Fruit fly (Drosophila melanogaster) Kc167 (cell line): Measurements from ENCODE around the gene CG7607.

ENCODE experiments used
- Myc ChIP-seq: fragments of >200 bp; optimal IDR thresholded peaks from 2 replicates; lab custom pipeline; 2017; ENCODE audit warnings: missing external identifiers
- Sin3A ChIP-seq: fragments of >200 bp; optimal IDR thresholded peaks from 2 replicates; lab custom pipeline; 2018; ENCODE audit warnings: missing external identifiers
- h ChIP-seq: fragments of >200 bp; optimal IDR thresholded peaks from 3 replicates; lab custom pipeline; 2018; ENCODE audit warnings: missing external identifiers
- psq ChIP-seq: fragments of >200 bp; optimal IDR thresholded peaks from 2 replicates; lab custom pipeline; 2017; ENCODE audit warnings: missing external identifiers
- ttk ChIP-seq: sonication (Bioruptor generic); optimal IDR thresholded peaks from 2 replicates; lab custom pipeline; 2017; ENCODE audit warnings: missing external identifiers

dm6 chr3L:11169299-11170181 is 29.9 kb upstream of the CG7607 start, which contains the start of the genes wls and Adck5:
- TF ChIP-seq psq (no peak), Sin3A (lab: Kevin White, UChicago) (no peak), Myc (lab: Kevin White, UChicago) (no peak), h (lab: Kevin White, UChicago) (no peak), ttk (lab: Kevin White, UChicago) (no peak)
